Worm (Caenorhabditis elegans) whole organism, late embryonic: Measurements from ENCODE around the gene Y43B11AL.1.

Source experiments
- C08G9.2 ChIP-seq: sonication (generic microtip); optimal IDR thresholded peaks from 2 replicates; lab custom pipeline; 2016; ENCODE audit warnings: mild to moderate bottlenecking, missing genetic modification characterization, moderate library complexity, missing compliant biosample characterization
- K02D7.2 ChIP-seq: sonication (generic microtip); optimal IDR thresholded peaks from 2 replicates; lab custom pipeline; 2017; ENCODE audit warnings: mild to moderate bottlenecking, missing genetic modification characterization, missing compliant biosample characterization
- Y22D7AL.16 ChIP-seq: sonication (generic microtip); optimal IDR thresholded peaks from 2 replicates; lab custom pipeline; 2016; ENCODE audit warnings: missing genetic modification characterization, missing compliant biosample characterization
- ceh-18 ChIP-seq: sonication (generic microtip); optimal IDR thresholded peaks from 2 replicates; lab custom pipeline; 2016; ENCODE audit warnings: missing genetic modification characterization, missing compliant biosample characterization
- ceh-24 ChIP-seq: sonication (generic microtip); optimal IDR thresholded peaks from 2 replicates; lab custom pipeline; 2016; ENCODE audit warnings: mild to moderate bottlenecking, missing genetic modification characterization, missing compliant biosample characterization
- ceh-30 ChIP-seq: fragments of 150-350 bp; optimal IDR thresholded peaks from 2 replicates; lab custom pipeline; 2014; ENCODE audit warnings: missing biosample characterization, missing genetic modification characterization
- ceh-34 ChIP-seq: sonication (generic microtip); optimal IDR thresholded peaks from 2 replicates; lab custom pipeline; 2016; ENCODE audit warnings: mild to moderate bottlenecking, missing genetic modification characterization, missing compliant biosample characterization
- ceh-45 ChIP-seq: fragments of 200-800 bp; sonication (Bioruptor generic); IDR thresholded peaks from 2 replicates; pipeline ENCODE4 v1.3.6; 2022; ENCODE audit warnings: missing genetic modification reagents, missing genetic modification characterization, missing compliant biosample characterization
- ceh-6 ChIP-seq: fragments of 200-800 bp; sonication (Bioruptor generic); optimal IDR thresholded peaks from 2 replicates; lab custom pipeline; 2018; ENCODE audit warnings: mild to moderate bottlenecking, missing genetic modification characterization, missing compliant biosample characterization
- ceh-9 ChIP-seq: sonication (generic microtip); optimal IDR thresholded peaks from 2 replicates; lab custom pipeline; 2016; ENCODE audit warnings: mild to moderate bottlenecking, missing genetic modification characterization, inconsistent platforms, missing compliant biosample characterization
- dmd-4 ChIP-seq: sonication (generic microtip); optimal IDR thresholded peaks from 2 replicates; lab custom pipeline; 2016; ENCODE audit warnings: borderline replicate concordance, missing genetic modification characterization, missing compliant biosample characterization
- dve-1 ChIP-seq: sonication (generic microtip); optimal IDR thresholded peaks from 2 replicates; lab custom pipeline; 2017; ENCODE audit warnings: antibody characterized with exemption, mild to moderate bottlenecking, missing genetic modification characterization, missing compliant biosample characterization
- elt-2 ChIP-seq: sonication (generic microtip); optimal IDR thresholded peaks from 2 replicates; lab custom pipeline; 2016; ENCODE audit warnings: missing genetic modification reagents, missing genetic modification characterization, missing compliant biosample characterization
- elt-4 ChIP-seq: sonication (generic microtip); optimal IDR thresholded peaks from 2 replicates; lab custom pipeline; 2016; ENCODE audit warnings: missing genetic modification characterization, missing compliant biosample characterization
- ets-4 ChIP-seq: sonication (generic microtip); optimal IDR thresholded peaks from 2 replicates; lab custom pipeline; 2016; ENCODE audit warnings: missing genetic modification characterization, missing compliant biosample characterization
- eyg-1 ChIP-seq: sonication (generic microtip); optimal IDR thresholded peaks from 2 replicates; lab custom pipeline; 2016; ENCODE audit warnings: missing genotype, missing genetic modification characterization, missing compliant biosample characterization
- hlh-13 ChIP-seq: fragments of 200-800 bp; sonication (Bioruptor generic); optimal IDR thresholded peaks from 2 replicates; lab custom pipeline; 2018; ENCODE audit warnings: mild to moderate bottlenecking, missing genetic modification characterization, missing compliant biosample characterization
- hlh-15 ChIP-seq: sonication (generic microtip); optimal IDR thresholded peaks from 2 replicates; lab custom pipeline; 2016; ENCODE audit warnings: missing genetic modification characterization, missing compliant biosample characterization
- hlh-30 ChIP-seq: sonication (generic microtip); optimal IDR thresholded peaks from 2 replicates; lab custom pipeline; 2017; ENCODE audit warnings: antibody characterized with exemption, missing genetic modification characterization, missing compliant biosample characterization; ENCODE audit not compliant: insufficient read depth
- hlh-6 ChIP-seq: sonication (generic microtip); optimal IDR thresholded peaks from 2 replicates; lab custom pipeline; 2016; ENCODE audit warnings: missing genotype, missing genetic modification characterization, missing compliant biosample characterization
- hlh-8 ChIP-seq: sonication (generic microtip); optimal IDR thresholded peaks from 2 replicates; lab custom pipeline; 2016; ENCODE audit warnings: missing genotype, missing genetic modification characterization, missing compliant biosample characterization
- madf-2 ChIP-seq: sonication (generic microtip); optimal IDR thresholded peaks from 2 replicates; lab custom pipeline; 2017; ENCODE audit warnings: missing genetic modification characterization, missing compliant biosample characterization
- nfya-1 ChIP-seq: sonication (generic microtip); optimal IDR thresholded peaks from 2 replicates; lab custom pipeline; 2017; ENCODE audit warnings: missing genetic modification characterization, mild to moderate bottlenecking, missing compliant biosample characterization, antibody characterized with exemption, moderate library complexity
- nhr-11 ChIP-seq: fragments of 150-350 bp; optimal IDR thresholded peaks from 2 replicates; lab custom pipeline; 2014; ENCODE audit warnings: missing biosample characterization, missing genetic modification characterization
- nhr-232 ChIP-seq: sonication (generic microtip); optimal IDR thresholded peaks from 2 replicates; lab custom pipeline; 2016; ENCODE audit warnings: missing genetic modification characterization, missing compliant biosample characterization
- npax-4 ChIP-seq: sonication (generic microtip); optimal IDR thresholded peaks from 2 replicates; lab custom pipeline; 2016; ENCODE audit warnings: missing genetic modification characterization, missing compliant biosample characterization
- pag-3 ChIP-seq: sonication (generic microtip); optimal IDR thresholded peaks from 2 replicates; lab custom pipeline; 2016; ENCODE audit warnings: missing compliant biosample characterization, missing genetic modification characterization, borderline replicate concordance
- pat-9 ChIP-seq: fragments of 200-800 bp; sonication (Bioruptor generic); optimal IDR thresholded peaks from 2 replicates; lab custom pipeline; 2018; ENCODE audit warnings: mild to moderate bottlenecking, missing genetic modification characterization, moderate library complexity, missing compliant biosample characterization
- pqm-1 ChIP-seq: sonication (generic microtip); optimal IDR thresholded peaks from 2 replicates; lab custom pipeline; 2016; ENCODE audit warnings: missing genetic modification characterization, missing compliant biosample characterization
- pros-1 ChIP-seq: fragments of 150-350 bp; optimal IDR thresholded peaks from 2 replicates; lab custom pipeline; 2014; ENCODE audit warnings: missing biosample characterization, missing genetic modification reagents, missing genetic modification characterization
- ref-2 ChIP-seq: sonication (generic microtip); optimal IDR thresholded peaks from 2 replicates; lab custom pipeline; 2016; ENCODE audit warnings: missing genetic modification characterization, missing compliant biosample characterization
- sdc-2 ChIP-seq: sonication (generic microtip); optimal IDR thresholded peaks from 2 replicates; lab custom pipeline; 2016; ENCODE audit warnings: missing genotype, missing genetic modification characterization, missing compliant biosample characterization
- sox-2 ChIP-seq: fragments of 200-800 bp; sonication (Bioruptor generic); IDR thresholded peaks from 2 replicates; pipeline ENCODE4 v1.3.6; 2022; ENCODE audit warnings: missing genetic modification reagents, missing genetic modification characterization, missing compliant biosample characterization
- syd-9 ChIP-seq: sonication (generic microtip); optimal IDR thresholded peaks from 2 replicates; lab custom pipeline; 2016; ENCODE audit warnings: mild to moderate bottlenecking, missing genetic modification characterization, moderate library complexity, missing compliant biosample characterization
- tbx-2 ChIP-seq: sonication (generic microtip); optimal IDR thresholded peaks from 2 replicates; lab custom pipeline; 2016; ENCODE audit warnings: missing genetic modification characterization, missing compliant biosample characterization
- tbx-7 ChIP-seq: sonication (generic microtip); optimal IDR thresholded peaks from 2 replicates; lab custom pipeline; 2016; ENCODE audit warnings: missing genotype, missing genetic modification characterization, missing compliant biosample characterization
- unc-3 ChIP-seq, 2 experiments: fragments of 200-800 bp in 1 of 2; sonication (Bioruptor generic) in 1 of 2; sonication (generic microtip) in 1 of 2; conservative IDR thresholded peaks in 1 of 2; optimal IDR thresholded peaks in 1 of 2; 2 replicates each; pipeline versions ENCODE4 v1.3.6 to Lab custom; 2016 to 2022; ENCODE audit warnings: missing compliant biosample characterization in 2 of 2, missing genetic modification characterization in 2 of 2, missing genetic modification reagents in 1 of 2
- unc-42 ChIP-seq: sonication (generic microtip); optimal IDR thresholded peaks from 2 replicates; lab custom pipeline; 2016; ENCODE audit warnings: missing genotype, missing genetic modification characterization, missing compliant biosample characterization
- unc-55 ChIP-seq: sonication (generic microtip); optimal IDR thresholded peaks from 2 replicates; lab custom pipeline; 2017; ENCODE audit warnings: missing biosample characterization, missing genetic modification reagents, missing genetic modification characterization
- unc-86 ChIP-seq: sonication (generic microtip); optimal IDR thresholded peaks from 2 replicates; lab custom pipeline; 2016; ENCODE audit warnings: missing genetic modification characterization, missing compliant biosample characterization
- ztf-16 ChIP-seq: sonication (generic microtip); optimal IDR thresholded peaks from 2 replicates; lab custom pipeline; 2017; ENCODE audit warnings: missing genetic modification characterization, missing compliant biosample characterization

The Y43B11AL.1 gene

DNA sequence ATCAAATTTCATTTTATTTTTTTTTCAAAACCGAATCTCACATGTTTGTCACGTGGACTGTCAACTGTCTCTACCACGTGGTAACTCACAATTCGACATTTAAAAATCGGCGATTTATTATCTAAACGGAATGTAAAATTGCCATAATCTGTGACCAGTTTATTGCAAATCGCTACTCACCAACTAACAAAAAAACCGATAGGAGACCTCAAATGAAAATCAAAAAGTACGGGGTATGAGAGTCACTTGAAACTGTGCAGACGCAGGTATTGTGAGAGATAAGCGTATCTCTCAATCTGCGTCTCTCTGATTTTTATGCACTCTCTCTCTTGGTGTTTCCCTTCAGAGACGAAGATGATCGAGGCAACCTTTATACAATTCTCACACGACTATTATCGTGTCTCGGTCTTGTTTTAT lies 17.4 kb upstream of the Y43B11AL.1 start:
- peak; percentile 30 for TF ChIP-seq pqm-1 (tag; lab: Kevin White, UChicago)
- peak; percentile 62 for TF ChIP-seq elt-2 (tag; lab: Kevin White, UChicago)
- TF ChIP-seq sox-2 (GFP tag; lab: Robert Waterston, UW) = no peak
- no peak for TF ChIP-seq ceh-6 (GFP tag; lab: Kevin White, UChicago)
- peak; percentile 27 for TF ChIP-seq dve-1 (tag; lab: Kevin White, UChicago)
- no peak for TF ChIP-seq dmd-4 (tag; lab: Kevin White, UChicago)
- TF ChIP-seq unc-55 (GFP tag; lab: Kevin White, UChicago) = peak; percentile 13
- peak; percentile 1 for TF ChIP-seq ceh-18 (tag; lab: Kevin White, UChicago)

ce11 chrIV:7048637-7049245 lies 16.4 kb upstream of the Y43B11AL.1 start:
- TF ChIP-seq K02D7.2 (tag; lab: Kevin White, UChicago) = no peak
- TF ChIP-seq C08G9.2 (tag; lab: Kevin White, UChicago) = no peak
- no peak for TF ChIP-seq pros-1 (tag; lab: Kevin White, UChicago)
- TF ChIP-seq eyg-1 (tag; lab: Kevin White, UChicago) = no peak
- no peak for TF ChIP-seq ets-4 (tag; lab: Kevin White, UChicago)
- no peak for TF ChIP-seq hlh-15 (tag; lab: Kevin White, UChicago)
- no peak for TF ChIP-seq unc-3 (GFP tag; conservative IDR thresholded peaks at IDR 0.05; lab: Robert Waterston, UW)
- no peak for TF ChIP-seq unc-3 (tag; optimal IDR thresholded peaks at IDR 0.05; lab: Kevin White, UChicago)
- no peak for TF ChIP-seq pat-9 (tag; lab: Kevin White, UChicago)
- no peak for TF ChIP-seq ztf-16
- no peak for TF ChIP-seq tbx-2 (tag; lab: Kevin White, UChicago)
- no peak for TF ChIP-seq nhr-11 (tag; lab: Kevin White, UChicago)
- no peak for TF ChIP-seq sdc-2
- no peak for TF ChIP-seq npax-4
- no peak for TF ChIP-seq nfya-1 (tag; lab: Kevin White, UChicago)
- TF ChIP-seq nhr-232 (tag; lab: Kevin White, UChicago) = no peak
- TF ChIP-seq elt-2 (tag; lab: Kevin White, UChicago) = no peak
- no peak for TF ChIP-seq unc-42

ce11 chrIV:7049672-7050206 lies 15.4 kb upstream of the Y43B11AL.1 start, which contains the start of gene nhr-105:
nhr-105 (plus strand) TSS chrIV:7050156.
- TF ChIP-seq ceh-34 (tag; lab: Kevin White, UChicago) (no peak), syd-9 (tag; lab: Kevin White, UChicago) (no peak), hlh-13 (GFP tag; lab: Kevin White, UChicago) (no peak), ceh-9 (no peak), ceh-30 (no peak), sox-2 (GFP tag; lab: Robert Waterston, UW) (no peak), ceh-45 (no peak), hlh-6 (tag; lab: Kevin White, UChicago) (no peak), madf-2 (tag; lab: Kevin White, UChicago) (no peak), ceh-24 (tag; lab: Kevin White, UChicago) (no peak), ref-2 (tag; lab: Kevin White, UChicago) (no peak), pag-3 (tag; lab: Kevin White, UChicago) (no peak), unc-86 (tag; lab: Kevin White, UChicago) (no peak), C08G9.2 (tag; lab: Kevin White, UChicago) (no peak), hlh-8 (tag; lab: Kevin White, UChicago) (no peak), Y22D7AL.16 (no peak), tbx-7 (tag; lab: Kevin White, UChicago) (no peak), elt-4 (tag; lab: Kevin White, UChicago) (no peak), hlh-30 (no peak)
